Fruit fly (Drosophila melanogaster) whole organism, pupa: ENCODE results near the gene Brr2.

Source experiments
- CG17806 ChIP-seq: fragments of 200-800 bp; sonication (Bioruptor generic); optimal IDR thresholded peaks from 2 replicates; lab custom pipeline; 2018; ENCODE audit warnings: missing biosample characterization, mild to moderate bottlenecking, missing genetic modification characterization, moderate library complexity
- CG34367 ChIP-seq: fragments of 200-800 bp; sonication (Bioruptor generic); optimal IDR thresholded peaks from 2 replicates; lab custom pipeline; 2018; ENCODE audit warnings: missing biosample characterization, mild to moderate bottlenecking, missing genetic modification characterization
- CG9948 ChIP-seq: fragments of 200-800 bp; sonication (Bioruptor generic); optimal IDR thresholded peaks from 2 replicates; lab custom pipeline; 2018; ENCODE audit warnings: missing biosample characterization, mild to moderate bottlenecking, missing genetic modification characterization, moderate library complexity
- D1 ChIP-seq: fragments of 200-800 bp; sonication (Bioruptor generic); optimal IDR thresholded peaks from 2 replicates; lab custom pipeline; 2018; ENCODE audit warnings: missing biosample characterization, mild to moderate bottlenecking, missing genetic modification characterization, moderate library complexity
- fd96Ca ChIP-seq: fragments of 200-800 bp; sonication (Bioruptor generic); IDR thresholded peaks from 3 replicates; pipeline ENCODE4 v1.3.6; 2022; ENCODE audit warnings: missing biosample characterization, missing genetic modification characterization
- gl ChIP-seq: fragments of 200-800 bp; sonication (Bioruptor generic); optimal IDR thresholded peaks from 2 replicates; lab custom pipeline; 2018; ENCODE audit warnings: missing biosample characterization, mild to moderate bottlenecking, missing genetic modification characterization

DNA sequence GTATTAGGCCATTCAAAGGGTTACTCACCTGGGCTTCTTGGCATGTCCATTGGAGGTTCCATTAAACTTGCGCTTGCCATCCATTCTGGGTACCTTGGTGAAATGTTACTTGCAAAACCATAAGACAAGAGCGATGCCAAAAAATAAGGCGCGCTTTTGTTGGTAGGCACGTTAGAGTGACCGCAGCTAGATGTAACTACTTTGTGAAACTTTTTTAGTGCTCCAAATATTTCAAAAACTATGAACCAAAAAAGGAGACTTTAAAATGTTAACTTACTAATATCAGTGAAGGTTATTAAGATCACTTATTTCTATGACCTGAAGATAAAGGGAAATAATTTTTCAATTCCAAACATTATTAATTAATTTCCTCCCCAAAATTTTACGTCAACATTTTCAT is 20.0 kb upstream of the Brr2 start, which contains the start of gene PolD1:
- TF ChIP-seq CG9948 (no peak), CG17806 (no peak), D1 (tag; lab: Kevin White, UChicago) (no peak), gl (tag; lab: Kevin White, UChicago) (no peak), fd96Ca (GFP tag; lab: Robert Waterston, UW) (no peak), CG34367 (no peak)
